Fruit fly (Drosophila melanogaster) S2 (cell line): ENCODE measurements around the gene CG11122.

Source experiments
- CG8478 ChIP-seq: fragments of >200 bp; optimal IDR thresholded peaks from 2 replicates; lab custom pipeline; 2018
- CTCF ChIP-seq, 2 experiments: fragments of >200 bp; optimal IDR thresholded peaks; 2 replicates each; lab custom pipeline; 2018

DNA sequence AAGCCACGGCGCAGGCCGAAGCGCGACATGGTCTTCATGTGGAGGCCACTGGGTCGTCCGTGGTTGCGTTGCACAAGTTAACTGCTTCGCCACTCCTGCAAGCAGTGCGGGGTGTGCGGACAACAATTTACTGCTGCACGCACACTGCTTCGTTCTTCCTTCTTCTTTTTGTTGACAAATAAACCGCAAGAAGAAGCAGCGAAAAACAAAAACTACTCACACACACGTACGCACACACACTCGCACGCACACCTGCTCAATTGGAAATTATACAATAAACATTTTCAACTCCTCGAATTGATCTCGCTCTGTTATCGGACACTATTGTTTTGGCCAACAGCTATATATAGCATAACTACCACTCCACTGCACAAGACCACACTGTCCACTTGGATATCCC, 965 bp downstream of the CG11122 start:
- TF ChIP-seq CG8478 (lab: Kevin White, UChicago), result no peak
- TF ChIP-seq CTCF (optimal IDR thresholded peaks at IDR 0.05; lab: Kevin White, UChicago), result no peak
